Worm (Caenorhabditis elegans): ENCODE data around the gene deg-3.

The deg-3 gene

DNA sequence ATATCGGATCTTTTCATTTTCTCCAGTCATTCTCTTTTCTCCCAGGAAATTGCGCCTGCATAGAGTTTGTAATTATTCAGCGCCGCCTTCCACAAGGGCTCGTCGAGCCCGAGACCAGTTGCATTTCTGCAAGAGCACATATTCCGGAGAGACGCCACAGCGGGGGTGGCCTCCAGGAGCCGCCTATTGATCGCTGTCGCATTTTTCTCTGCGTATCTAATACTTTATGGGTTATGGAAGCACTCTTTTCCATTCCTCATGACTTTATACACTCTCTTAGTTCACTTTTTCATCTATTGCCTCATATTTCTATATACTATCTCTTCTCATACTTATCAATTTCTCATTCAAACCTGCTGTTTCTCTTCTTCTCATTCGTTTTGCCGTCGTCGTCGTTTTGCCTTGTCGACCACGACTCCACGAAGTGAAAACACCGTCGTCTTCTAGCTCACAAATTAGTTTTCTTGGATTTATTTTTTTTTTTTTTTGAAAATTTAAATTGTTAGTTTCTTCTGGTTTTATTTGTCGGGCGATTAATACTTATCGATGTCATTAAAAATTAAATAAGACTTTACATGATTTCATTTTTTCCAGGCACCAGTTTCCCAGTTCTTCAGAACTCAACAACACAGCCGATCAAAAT, 39.7 kb downstream of the deg-3 start, which contains the start of gene cnb-1:
TSS of gene cnb-1 (plus strand) at position 593 of the 643 bp plus-strand sequence.
- TF ChIP-seq nhr-80 (tag; optimal IDR thresholded peaks at IDR 0.05) = peak; percentile 27
- TF ChIP-seq ZK185.1 (tag; optimal IDR thresholded peaks at IDR 0.05; ENCODE audit: poor library complexity, severe bottlenecking) = peak; percentile 23
- no peak for TF ChIP-seq ztf-26 (tag; optimal IDR thresholded peaks at IDR 0.05)
- no peak for TF ChIP-seq snpc-1.1 (tag; optimal IDR thresholded peaks at IDR 0.05; ENCODE audit: insufficient read depth)
- 0 out of 2 replicates have a peak, but pooled peaks have one; percentile 28 for TF ChIP-seq ceh-100 (GFP tag; IDR thresholded peaks at IDR 0.05)
- TF ChIP-seq attf-5 (GFP tag; optimal IDR thresholded peaks at IDR 0.05) = peak; percentile 59
- 0 out of 2 replicates have a peak, but pooled peaks have one; percentile 17 for TF ChIP-seq rcor-1 (GFP tag; IDR thresholded peaks at IDR 0.05)
- TF ChIP-seq dpff-1 (tag; optimal IDR thresholded peaks at IDR 0.05) = no peak
- TF ChIP-seq pbrm-1 (GFP tag; IDR thresholded peaks at IDR 0.05) = peak; percentile 48; the same call in 1 of the 2 replicates
- peak; percentile 67 for TF ChIP-seq lin-40 (tag; optimal IDR thresholded peaks at IDR 0.05)
- TF ChIP-seq lin-35 (GFP tag; optimal IDR thresholded peaks at IDR 0.05) = peak in 1 of 3 experiments; percentile 34
- TF ChIP-seq hmg-1.2 (GFP tag; IDR thresholded peaks at IDR 0.05) = peak; percentile 83

DNA sequence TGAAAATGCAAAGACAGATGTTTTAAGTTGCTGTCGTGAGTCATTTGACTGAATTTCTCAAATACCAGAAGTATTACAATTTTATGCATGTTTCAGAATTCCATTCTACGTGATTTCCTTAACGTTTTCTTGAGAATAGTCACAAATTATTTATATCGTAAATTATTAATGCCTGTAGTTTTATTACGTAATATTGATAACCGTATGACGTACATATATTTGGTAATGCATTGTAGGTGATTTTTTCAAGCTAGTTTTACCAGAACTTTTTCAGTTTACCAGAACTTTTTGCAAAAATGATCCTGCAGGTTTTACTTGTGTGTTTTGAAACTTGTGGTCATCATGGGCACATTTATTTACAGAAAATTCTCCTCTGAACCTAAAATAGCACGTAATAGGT, 41.0 kb downstream of the deg-3 start:
- TF ChIP-seq ceh-79 (tag; optimal IDR thresholded peaks at IDR 0.05) (no peak), hrde-1 (tag; optimal IDR thresholded peaks at IDR 0.05; ENCODE audit: borderline replicate concordance) (no peak), him-1 (tag; optimal IDR thresholded peaks at IDR 0.05) (no peak), B0019.2 (GFP tag; conservative IDR thresholded peaks at IDR 0.05) (no peak), rec-8 (tag; optimal IDR thresholded peaks at IDR 0.05) (no peak), gei-17 (GFP tag; optimal IDR thresholded peaks at IDR 0.05) (no peak), madf-10 (tag; optimal IDR thresholded peaks at IDR 0.05) (no peak), attf-5 (GFP tag; optimal IDR thresholded peaks at IDR 0.05) (no peak), nhr-179 (tag; optimal IDR thresholded peaks at IDR 0.05) (no peak), ama-1 (optimal IDR thresholded peaks at IDR 0.05) (no peak), ama-1 (GFP tag; optimal IDR thresholded peaks at IDR 0.05) (no peak), mes-4 (tag; optimal IDR thresholded peaks at IDR 0.05) (no peak), hmg-20 (GFP tag; IDR thresholded peaks at IDR 0.05) (no peak), F55B11.4 (tag; optimal IDR thresholded peaks at IDR 0.05; ENCODE audit: borderline replicate concordance, insufficient read depth) (no peak)

DNA sequence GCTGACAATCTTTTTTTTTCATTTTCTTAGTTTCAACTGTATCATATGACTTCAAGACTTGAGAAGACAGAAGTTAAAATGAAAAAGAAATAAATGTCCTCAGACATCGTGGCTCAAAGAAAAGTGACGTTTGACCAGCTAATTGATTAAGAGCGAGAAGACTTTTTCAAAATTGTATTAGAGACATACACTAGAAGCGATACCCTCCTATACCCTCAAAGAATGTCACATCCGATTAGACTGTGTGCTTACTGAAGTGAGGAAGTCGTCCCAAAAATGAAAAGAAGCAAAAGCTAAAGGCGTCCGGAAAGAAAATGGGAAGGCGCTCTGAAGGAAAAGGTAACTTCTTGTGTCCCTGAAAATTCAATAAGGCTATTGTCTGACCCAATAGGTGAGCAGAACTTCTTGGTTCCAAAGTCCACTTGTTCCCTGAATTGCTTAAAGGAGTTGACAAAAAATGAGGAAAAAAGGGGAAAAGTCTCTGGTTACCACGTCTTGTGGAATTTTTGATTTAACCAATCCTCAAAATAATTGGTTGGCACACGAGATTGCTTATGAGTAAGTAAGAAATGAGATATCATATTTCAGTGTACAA, 42.6 kb downstream of the deg-3 start:
- TF ChIP-seq mel-28 (tag; optimal IDR thresholded peaks at IDR 0.05; ENCODE audit: borderline replicate concordance) = no peak
- TF ChIP-seq rcor-1 (GFP tag; IDR thresholded peaks at IDR 0.05) = no peak
- no peak for TF ChIP-seq gei-17 (GFP tag; optimal IDR thresholded peaks at IDR 0.05)

DNA sequence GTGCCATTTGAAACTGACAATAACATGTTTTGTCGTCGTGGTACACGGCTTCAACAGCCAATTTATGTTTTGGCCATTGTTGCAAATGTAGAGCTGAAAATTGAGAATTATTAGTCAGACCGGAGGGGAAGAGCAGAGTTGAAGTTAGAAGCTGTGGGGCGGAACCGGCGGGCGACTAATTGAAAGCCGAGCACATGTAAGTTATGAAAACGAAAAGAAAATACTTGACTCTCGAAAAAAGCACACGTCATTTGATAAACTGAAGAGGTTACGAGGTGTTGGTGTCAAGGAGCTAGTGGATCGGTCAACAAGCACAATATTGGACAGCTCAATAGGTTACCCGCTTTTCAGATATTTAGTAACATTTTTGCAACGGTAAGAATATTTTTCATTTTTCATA, 48.8 kb downstream of the deg-3 start, which contains the start of gene dop-5:
TSS of gene dop-5 (minus strand) at position 101 of the 400 bp plus-strand sequence.
- TF ChIP-seq rpc-1 (optimal IDR thresholded peaks at IDR 0.05) (no peak), rpc-1 (tag; optimal IDR thresholded peaks at IDR 0.05) (no peak), aptf-3 (GFP tag; IDR thresholded peaks at IDR 0.05) (no peak), C17E4.6 (GFP tag; IDR thresholded peaks at IDR 0.05) (no peak), hsf-1 (GFP tag; IDR thresholded peaks at IDR 0.05) (no peak), nhr-179 (tag; optimal IDR thresholded peaks at IDR 0.05) (no peak)

ce11 chrV:11363575-11363974, 51.4 kb downstream of the deg-3 start:
- TF ChIP-seq hrde-1 (tag; optimal IDR thresholded peaks at IDR 0.05; ENCODE audit: borderline replicate concordance) (no peak), lag-1 (GFP tag; IDR thresholded peaks at IDR 0.05) (no peak), efl-1 (GFP tag; optimal IDR thresholded peaks at IDR 0.05) (no peak), ztf-18 (tag; optimal IDR thresholded peaks at IDR 0.05) (no peak), F57A8.1 (GFP tag; optimal IDR thresholded peaks at IDR 0.05) (no peak), hlh-12 (tag; optimal IDR thresholded peaks at IDR 0.05) (no peak)
